Worm (Caenorhabditis elegans): Measurements from ENCODE around the gene col-14.
A peak's percentile ranks its signal among the peaks of the same experiment; 100 is the strongest.

The col-14 gene

DNA sequence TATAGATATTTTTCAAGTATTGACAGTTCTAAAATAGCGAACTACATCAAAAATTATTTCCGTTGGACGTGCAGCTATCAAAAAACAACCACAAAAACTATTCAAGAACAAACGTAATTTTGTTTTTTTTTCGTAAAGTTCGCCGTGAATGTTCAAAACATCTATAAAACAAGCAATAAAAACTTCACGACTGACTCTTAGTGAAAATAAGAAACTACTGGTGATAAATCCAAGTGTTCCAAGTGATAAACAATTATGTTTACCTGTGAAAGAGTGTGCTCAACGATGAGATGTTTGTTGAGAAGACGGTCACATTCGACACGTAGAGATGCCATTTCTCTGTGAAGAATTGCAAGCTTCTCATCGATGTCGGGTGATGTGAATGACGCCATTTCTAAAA is 30.4 kb upstream of the col-14 start, which contains the start of gene C50F7.6:
C50F7.6 (minus strand) TSS at position 394 of the 400 bp plus-strand sequence.
- TF ChIP-seq xbp-1 (tag; optimal IDR thresholded peaks at IDR 0.05) (no peak), nhr-85 (tag) (no peak), nhr-237 (tag; optimal IDR thresholded peaks at IDR 0.05) (no peak), unc-62 (GFP tag; optimal IDR thresholded peaks at IDR 0.05) (no peak), isw-1 (GFP tag; IDR thresholded peaks at IDR 0.05) (no peak), C16A3.4 (tag; optimal IDR thresholded peaks at IDR 0.05) (no peak), ceh-90 (tag; optimal IDR thresholded peaks at IDR 0.05) (no peak), unc-98 (GFP tag; IDR thresholded peaks at IDR 0.05) (no peak), efl-3 (GFP tag; optimal IDR thresholded peaks at IDR 0.05) (no peak), mdl-1 (tag; optimal IDR thresholded peaks at IDR 0.05) (no peak), blmp-1 (tag; optimal IDR thresholded peaks at IDR 0.05) (no peak)

DNA sequence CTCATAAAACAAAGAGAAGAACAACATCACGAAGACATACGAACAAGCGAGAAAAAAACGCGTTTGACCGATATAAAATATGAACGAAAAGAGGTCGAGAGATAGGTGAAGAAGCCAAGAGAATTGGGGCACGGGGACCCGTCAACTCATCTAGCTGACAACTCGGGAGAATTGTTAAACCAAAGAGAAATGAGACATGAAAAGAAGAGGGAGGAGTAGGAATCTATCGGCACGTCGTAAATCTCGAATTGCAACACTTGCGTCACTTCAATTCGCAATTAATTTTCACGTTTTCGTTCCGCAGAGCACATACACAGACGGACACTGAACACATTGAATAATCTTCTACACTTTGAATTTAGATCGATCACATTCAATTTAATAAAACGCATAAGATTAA is 29.7 kb upstream of the col-14 start:
- TF ChIP-seq nhr-85 (tag) (no peak), skn-1 (tag; optimal IDR thresholded peaks at IDR 0.05) (no peak), rnt-1 (tag; optimal IDR thresholded peaks at IDR 0.05) (peak; percentile 41), pax-3 (tag; optimal IDR thresholded peaks at IDR 0.05) (no peak), jun-1 (tag; optimal IDR thresholded peaks at IDR 0.05) (no peak), nhr-71 (tag; optimal IDR thresholded peaks at IDR 0.05) (peak; percentile 16), vab-15 (tag; optimal IDR thresholded peaks at IDR 0.05) (no peak), sup-37 (GFP tag; optimal IDR thresholded peaks at IDR 0.05) (no peak), dsc-1 (tag; optimal IDR thresholded peaks at IDR 0.05) (no peak), efl-3 (GFP tag; optimal IDR thresholded peaks at IDR 0.05) (no peak), isw-1 (GFP tag; IDR thresholded peaks at IDR 0.05) (no peak), lin-39 (tag; optimal IDR thresholded peaks at IDR 0.05) (no peak), ces-1 (GFP tag; optimal IDR thresholded peaks at IDR 0.05) (no peak), ceh-82 (tag; optimal IDR thresholded peaks at IDR 0.05) (no peak), unc-98 (GFP tag; IDR thresholded peaks at IDR 0.05) (no peak), hlh-4 (tag; optimal IDR thresholded peaks at IDR 0.05) (no peak)

DNA sequence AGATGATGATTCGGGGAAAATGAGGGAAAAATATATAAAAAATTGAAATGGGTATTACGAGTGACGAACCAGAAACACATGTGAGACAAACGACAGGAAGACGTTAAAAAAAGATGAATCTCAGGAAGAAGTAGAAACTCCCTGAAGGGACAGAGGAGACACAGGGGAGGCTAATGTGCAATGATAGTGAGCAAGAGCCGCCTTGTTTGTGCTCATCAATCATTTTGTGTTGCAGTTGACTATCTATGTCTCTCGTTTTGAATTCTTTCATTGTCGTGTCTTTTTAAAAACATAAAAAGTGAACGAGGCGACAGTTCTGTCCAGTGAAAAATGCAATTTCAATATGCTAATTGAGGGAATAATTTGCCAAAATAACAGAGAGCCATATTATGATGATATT is 28.3 kb upstream of the col-14 start:
- TF ChIP-seq nhr-12 (tag; optimal IDR thresholded peaks at IDR 0.05) (no peak), nhr-237 (tag; optimal IDR thresholded peaks at IDR 0.05) (no peak), lin-15B (tag; optimal IDR thresholded peaks at IDR 0.05) (no peak), dsc-1 (tag; optimal IDR thresholded peaks at IDR 0.05) (peak; percentile 26), sup-37 (GFP tag; optimal IDR thresholded peaks at IDR 0.05) (no peak), nhr-19 (GFP tag; conservative IDR thresholded peaks at IDR 0.05) (no peak), sox-4 (tag; optimal IDR thresholded peaks at IDR 0.05) (no peak), C04F5.9 (tag; optimal IDR thresholded peaks at IDR 0.05) (no peak), mef-2 (tag; optimal IDR thresholded peaks at IDR 0.05) (no peak), nhr-20 (tag; optimal IDR thresholded peaks at IDR 0.05) (no peak), ama-1 (optimal IDR thresholded peaks at IDR 0.05) (no peak), fkh-10 (GFP tag; optimal IDR thresholded peaks at IDR 0.05) (no peak), C34B4.2 (tag; optimal IDR thresholded peaks at IDR 0.05) (no peak), nhr-76 (tag; optimal IDR thresholded peaks at IDR 0.05) (no peak), lin-14 (GFP tag; optimal IDR thresholded peaks at IDR 0.05) (peak; percentile 32), snu-23 (GFP tag; optimal IDR thresholded peaks at IDR 0.05) (no peak)

DNA sequence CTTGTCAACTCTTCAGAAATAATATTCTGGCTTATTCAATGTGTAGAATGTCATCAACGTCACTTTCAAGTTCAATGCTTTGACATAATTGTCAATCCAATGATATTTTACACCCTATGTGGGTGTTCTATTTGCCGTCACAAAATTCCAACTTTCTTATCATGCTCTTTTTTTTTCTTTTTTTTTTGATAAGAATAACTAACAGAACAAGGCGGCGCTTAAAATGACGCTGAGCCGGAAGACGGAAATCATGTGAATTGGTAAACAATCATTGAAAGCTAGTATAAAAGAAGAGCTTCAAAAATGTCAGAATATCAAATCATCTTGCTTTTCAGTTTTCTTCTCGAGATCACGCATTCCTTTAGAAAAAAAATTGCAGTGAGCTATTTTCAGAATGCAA is 26.9 kb upstream of the col-14 start, which contains the start of gene C50F7.5:
C50F7.5 (plus strand) TSS at position 395 of the 400 bp plus-strand sequence.
- TF ChIP-seq elt-2 (tag; optimal IDR thresholded peaks at IDR 0.05) (peak; percentile 58), F16B12.6 (tag; optimal IDR thresholded peaks at IDR 0.05) (no peak)
